Worm (Caenorhabditis elegans) whole organism, young adult: ENCODE results near the gene Y51H4A.22.
"Not testable (repeated sequence)": the region's sequence is repeated elsewhere in the genome, so short reads cannot be mapped to it uniquely, and the experiment has no call there.

Experiments
- B0261.1 ChIP-seq: sonication (generic microtip); optimal IDR thresholded peaks from 2 replicates; lab custom pipeline; 2016; ENCODE audit warnings: mild to moderate bottlenecking, missing genetic modification characterization, moderate library complexity, missing compliant biosample characterization
- B0336.3 ChIP-seq: fragments of 200-800 bp; sonication (Bioruptor generic); IDR thresholded peaks from 2 replicates; pipeline ENCODE4 v1.3.6; 2022; ENCODE audit warnings: missing genetic modification characterization, missing compliant biosample characterization
- F10E7.11 ChIP-seq: sonication (generic microtip); optimal IDR thresholded peaks from 2 replicates; lab custom pipeline; 2017; ENCODE audit warnings: mild to moderate bottlenecking, missing genetic modification characterization, moderate library complexity, missing compliant biosample characterization
- F22D6.2 ChIP-seq: sonication (generic microtip); optimal IDR thresholded peaks from 2 replicates; lab custom pipeline; 2016; ENCODE audit warnings: mild to moderate bottlenecking, missing genetic modification characterization, missing compliant biosample characterization
- F37B4.10 ChIP-seq: fragments of 200-800 bp; sonication (Bioruptor generic); IDR thresholded peaks from 2 replicates; pipeline ENCODE4 v1.3.6; 2022; ENCODE audit warnings: missing genetic modification characterization, missing compliant biosample characterization
- F39B2.1 ChIP-seq: fragments of 200-800 bp; sonication (Bioruptor generic); IDR thresholded peaks from 2 replicates; pipeline ENCODE4 v1.3.6; 2022; ENCODE audit warnings: missing genetic modification reagents, missing genetic modification characterization, missing compliant biosample characterization
- Y56A3A.18 ChIP-seq: fragments of 200-800 bp; sonication (Bioruptor generic); IDR thresholded peaks from 2 replicates; pipeline ENCODE4 v1.3.6; 2022; ENCODE audit warnings: missing genetic modification reagents, missing genetic modification characterization, missing compliant biosample characterization
- Y79H2A.3 ChIP-seq: fragments of 200-800 bp; sonication (Bioruptor generic); conservative IDR thresholded peaks from 2 replicates; pipeline ENCODE4 v1.3.6; 2022; ENCODE audit warnings: missing genetic modification reagents, missing genetic modification characterization, missing compliant biosample characterization
- ama-1 ChIP-seq, 3 experiments: fragments of 150-350 bp in 1 of 3; sonication (generic microtip) in 2 of 3; optimal IDR thresholded peaks; 2 replicates each; lab custom pipeline; 2014 to 2018; ENCODE audit warnings: missing biosample characterization in 2 of 3, missing genetic modification characterization in 2 of 3, missing genetic modification reagents in 2 of 3
- aptf-2 ChIP-seq: fragments of 200-800 bp; sonication (Bioruptor generic); conservative IDR thresholded peaks from 2 replicates; pipeline ENCODE4 v1.3.6; 2022; ENCODE audit warnings: missing genetic modification reagents, missing genetic modification characterization, missing compliant biosample characterization
- aptf-3 ChIP-seq: fragments of 200-800 bp; sonication (Bioruptor generic); IDR thresholded peaks from 2 replicates; pipeline ENCODE4 v1.3.6; 2022; ENCODE audit warnings: missing genetic modification characterization, missing compliant biosample characterization
- athp-1 ChIP-seq: sonication (generic microtip); optimal IDR thresholded peaks from 2 replicates; lab custom pipeline; 2017; ENCODE audit warnings: mild to moderate bottlenecking, missing genetic modification characterization, missing compliant biosample characterization
- attf-6 ChIP-seq: fragments of 200-800 bp; sonication (Bioruptor generic); IDR thresholded peaks from 2 replicates; pipeline ENCODE4 v1.3.6; 2022; ENCODE audit warnings: missing genetic modification reagents, missing genetic modification characterization, missing compliant biosample characterization
- cebp-1 ChIP-seq, 2 experiments: fragments of 200-800 bp in 1 of 2; sonication (Bioruptor generic) in 1 of 2; sonication (generic microtip) in 1 of 2; IDR thresholded peaks in 1 of 2; optimal IDR thresholded peaks in 1 of 2; 2 replicates each; pipeline versions ENCODE4 v1.3.6 to Lab custom; 2017 to 2022; ENCODE audit warnings: missing compliant biosample characterization in 2 of 2, missing genetic modification characterization in 2 of 2, mild to moderate bottlenecking in 1 of 2, missing genetic modification reagents in 1 of 2, moderate library complexity in 1 of 2
- cebp-2 ChIP-seq: fragments of 200-800 bp; sonication (Bioruptor generic); IDR thresholded peaks from 2 replicates; pipeline ENCODE4 v1.3.6; 2022; ENCODE audit warnings: missing genetic modification characterization, missing compliant biosample characterization
- dox-1 ChIP-seq: fragments of 200-800 bp; sonication (Bioruptor generic); IDR thresholded peaks from 2 replicates; pipeline ENCODE4 v1.3.6; 2022; ENCODE audit warnings: missing genetic modification reagents, missing genetic modification characterization, missing compliant biosample characterization
- egl-18 ChIP-seq: fragments of 200-800 bp; sonication (Bioruptor generic); IDR thresholded peaks from 2 replicates; pipeline ENCODE4 v1.3.6; 2022; ENCODE audit warnings: missing genetic modification reagents, missing genetic modification characterization, missing compliant biosample characterization
- egrh-3 ChIP-seq: fragments of 200-800 bp; sonication (Bioruptor generic); IDR thresholded peaks from 2 replicates; pipeline ENCODE4 v1.3.6; 2022; ENCODE audit warnings: missing genetic modification reagents, missing genetic modification characterization, missing compliant biosample characterization
- hlh-12 ChIP-seq: sonication (generic microtip); optimal IDR thresholded peaks from 2 replicates; lab custom pipeline; 2016; ENCODE audit warnings: missing genetic modification characterization, missing compliant biosample characterization
- hmg-1.2 ChIP-seq: fragments of 200-800 bp; sonication (Bioruptor generic); IDR thresholded peaks from 2 replicates; pipeline ENCODE4 v1.3.6; 2022; ENCODE audit warnings: missing genetic modification reagents, missing genetic modification characterization, missing compliant biosample characterization
- hmg-20 ChIP-seq: fragments of 200-800 bp; sonication (Bioruptor generic); IDR thresholded peaks from 2 replicates; pipeline ENCODE4 v1.3.6; 2022; ENCODE audit warnings: missing genetic modification reagents, missing genetic modification characterization, missing compliant biosample characterization
- lin-26 ChIP-seq: fragments of 200-800 bp; sonication (Bioruptor generic); IDR thresholded peaks from 2 replicates; pipeline ENCODE4 v1.3.6; 2022; ENCODE audit warnings: missing genetic modification reagents, missing genetic modification characterization, missing compliant biosample characterization
- lir-1 ChIP-seq: fragments of 200-800 bp; sonication (Bioruptor generic); conservative IDR thresholded peaks from 2 replicates; pipeline ENCODE4 v1.3.6; 2022; ENCODE audit warnings: missing genetic modification reagents, missing genetic modification characterization, missing compliant biosample characterization
- lsl-1 ChIP-seq: fragments of 200-800 bp; sonication (Bioruptor generic); optimal IDR thresholded peaks from 2 replicates; lab custom pipeline; 2018; ENCODE audit warnings: mild to moderate bottlenecking, missing genetic modification characterization, moderate library complexity, missing compliant biosample characterization
- madf-3 ChIP-seq: fragments of 200-800 bp; sonication (Bioruptor generic); IDR thresholded peaks from 2 replicates; pipeline ENCODE4 v1.3.6; 2022; ENCODE audit warnings: missing genetic modification reagents, missing genetic modification characterization, missing compliant biosample characterization
- madf-6 ChIP-seq: fragments of 200-800 bp; sonication (Bioruptor generic); IDR thresholded peaks from 2 replicates; pipeline ENCODE4 v1.3.6; 2022; ENCODE audit warnings: missing genetic modification reagents, missing genetic modification characterization, missing compliant biosample characterization
- mcd-1 ChIP-seq: fragments of 200-800 bp; sonication (Bioruptor generic); IDR thresholded peaks from 2 replicates; pipeline ENCODE4 v1.3.6; 2022; ENCODE audit warnings: missing genetic modification reagents, missing genetic modification characterization, missing compliant biosample characterization
- mel-28 ChIP-seq: sonication (generic microtip); optimal IDR thresholded peaks from 2 replicates; lab custom pipeline; 2016; ENCODE audit warnings: borderline replicate concordance, mild to moderate bottlenecking, missing genetic modification characterization, missing compliant biosample characterization
- nhr-179 ChIP-seq: sonication (generic microtip); optimal IDR thresholded peaks from 2 replicates; lab custom pipeline; 2016; ENCODE audit warnings: mild to moderate bottlenecking, missing genetic modification characterization, missing compliant biosample characterization
- rcor-1 ChIP-seq: fragments of 200-800 bp; sonication (Bioruptor generic); IDR thresholded peaks from 2 replicates; pipeline ENCODE4 v1.3.6; 2022; ENCODE audit warnings: missing genetic modification reagents, missing genetic modification characterization, missing compliant biosample characterization
- rpc-1 ChIP-seq, 2 experiments: fragments of 150-350 bp in 1 of 2; sonication (generic microtip) in 1 of 2; optimal IDR thresholded peaks; 2 replicates each; lab custom pipeline; 2014 to 2018; ENCODE audit warnings: missing biosample characterization in 1 of 2, missing genetic modification characterization in 1 of 2, missing genetic modification reagents in 1 of 2, missing genotype in 1 of 2
- snpc-1.1 ChIP-seq: sonication (generic microtip); optimal IDR thresholded peaks from 2 replicates; lab custom pipeline; 2017; ENCODE audit warnings: missing genetic modification characterization, mild to moderate bottlenecking, missing compliant biosample characterization, antibody characterized with exemption, moderate library complexity, missing genotype, missing genetic modification reagents; ENCODE audit not compliant: insufficient read depth
- snpc-4 ChIP-seq, 5 experiments: fragments of 150-350 bp in 1 of 5; sonication (generic microtip) in 4 of 5; optimal IDR thresholded peaks; 2 replicates each; lab custom pipeline; 2014 to 2018; ENCODE audit warnings: missing genetic modification characterization in 5 of 5, missing biosample characterization in 3 of 5, antibody characterized with exemption in 2 of 5, mild to moderate bottlenecking in 2 of 5, missing compliant biosample characterization in 2 of 5, missing genotype in 2 of 5, moderate library complexity in 2 of 5, missing genetic modification reagents in 1 of 5
- tbp1 ChIP-seq: fragments of 200-800 bp; sonication (Bioruptor generic); optimal IDR thresholded peaks from 2 replicates; lab custom pipeline; 2018; ENCODE audit warnings: mild to moderate bottlenecking, missing genetic modification characterization, missing compliant biosample characterization
- ztf-25 ChIP-seq: fragments of 200-800 bp; sonication (Bioruptor generic); IDR thresholded peaks from 2 replicates; pipeline ENCODE4 v1.3.6; 2022; ENCODE audit warnings: missing genetic modification reagents, missing genetic modification characterization, missing compliant biosample characterization
- ztf-6 ChIP-seq: fragments of 200-800 bp; sonication (Bioruptor generic); IDR thresholded peaks from 2 replicates; pipeline ENCODE4 v1.3.6; 2022; ENCODE audit warnings: missing genetic modification reagents, missing genetic modification characterization, missing compliant biosample characterization

Y51H4A.22 gene

DNA sequence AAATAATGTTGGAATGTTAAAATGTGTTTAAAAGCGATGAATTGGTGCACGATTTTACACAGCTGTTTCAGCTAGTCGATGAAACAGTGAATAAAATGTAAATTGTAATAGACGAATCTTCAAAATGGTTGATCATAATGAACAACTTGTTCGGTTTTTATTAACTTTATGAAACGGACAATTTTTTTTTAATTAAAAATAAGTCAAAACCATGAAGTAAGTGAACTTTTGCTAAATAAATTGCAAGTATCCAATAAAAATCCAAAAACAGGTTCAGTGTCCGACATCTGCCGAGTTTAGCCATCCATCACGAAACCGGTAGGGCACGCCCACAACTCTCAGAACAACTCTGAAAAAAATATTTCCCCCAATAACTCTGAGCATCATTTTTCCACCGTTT, 10.2 kb upstream of the Y51H4A.22 start:
- TF ChIP-seq snpc-1.1 (tag; lab: Kevin White, UChicago), result no peak
- TF ChIP-seq F22D6.2 (tag; lab: Kevin White, UChicago), result no peak
- TF ChIP-seq snpc-4 (GFP tag; optimal IDR thresholded peaks at IDR 0.05; lab: Kevin White, UChicago), result no peak
- peak in 2 of 4 experiments; percentile 71 to 77 for TF ChIP-seq snpc-4 (tag; optimal IDR thresholded peaks at IDR 0.05; lab: Kevin White, UChicago)
- TF ChIP-seq attf-6 (GFP tag; lab: Robert Waterston, UW), result peak; percentile 80; the same call in 1 of the 2 replicates
- TF ChIP-seq lir-1 (GFP tag; lab: Robert Waterston, UW), result no peak
- no peak for TF ChIP-seq F10E7.11 (tag; lab: Kevin White, UChicago)
- TF ChIP-seq ztf-25, result no peak
- no peak for TF ChIP-seq egl-18 (GFP tag; lab: Robert Waterston, UW)

ce11 chrIV:16718651-16719050, 1.9 kb upstream of the Y51H4A.22 start:
- TF ChIP-seq attf-6 (GFP tag; lab: Robert Waterston, UW) (peak; percentile 75; the same call in 1 of the 2 replicates), athp-1 (tag; lab: Kevin White, UChicago) (no peak), B0336.3 (GFP tag; lab: Robert Waterston, UW) (no peak), snpc-4 (GFP tag; optimal IDR thresholded peaks at IDR 0.05; lab: Kevin White, UChicago) (no peak), snpc-4 (tag; optimal IDR thresholded peaks at IDR 0.05; lab: Kevin White, UChicago) (peak in 3 of 4 experiments; percentile 27 to 72 (median 58)), rpc-1 (optimal IDR thresholded peaks at IDR 0.05; lab: Kevin White, UChicago) (no peak), rpc-1 (tag; optimal IDR thresholded peaks at IDR 0.05; lab: Kevin White, UChicago) (no peak), nhr-179 (tag; lab: Kevin White, UChicago) (no peak), cebp-1 (GFP tag; IDR thresholded peaks at IDR 0.05; lab: Robert Waterston, UW) (no peak), cebp-1 (tag; optimal IDR thresholded peaks at IDR 0.05; lab: Kevin White, UChicago) (no peak), F37B4.10 (GFP tag; lab: Robert Waterston, UW) (no peak), hlh-12 (no peak), dox-1 (GFP tag; lab: Robert Waterston, UW) (no peak), mel-28 (tag; lab: Kevin White, UChicago) (no peak), tbp1 (no peak), F39B2.1 (no peak), ama-1 (optimal IDR thresholded peaks at IDR 0.05; lab: Kevin White, UChicago) (no peak), ama-1 (GFP tag; optimal IDR thresholded peaks at IDR 0.05; lab: Kevin White, UChicago) (no peak), lsl-1 (no peak), ztf-6 (GFP tag; lab: Robert Waterston, UW) (no peak)

ce11 chrIV:16722000-16722607, 1.6 kb downstream of the Y51H4A.22 start:
- TF ChIP-seq aptf-2, result no peak
- TF ChIP-seq lir-1 (GFP tag; lab: Robert Waterston, UW), result no peak
- TF ChIP-seq ztf-6 (GFP tag; lab: Robert Waterston, UW), result no peak
- 0 out of 2 replicates have a peak, but pooled peaks have one; percentile 46 for TF ChIP-seq attf-6 (GFP tag; lab: Robert Waterston, UW)
- TF ChIP-seq madf-6 (GFP tag; lab: Robert Waterston, UW), result no peak
- no peak for TF ChIP-seq dox-1 (GFP tag; lab: Robert Waterston, UW)
- TF ChIP-seq snpc-4 (GFP tag; optimal IDR thresholded peaks at IDR 0.05; lab: Kevin White, UChicago), result no peak
- TF ChIP-seq snpc-4 (tag; optimal IDR thresholded peaks at IDR 0.05; lab: Kevin White, UChicago), result peak in 3 of 4 experiments; percentile 26 to 91 (median 59)

- TF ChIP-seq Y79H2A.3 (GFP tag; lab: Robert Waterston, UW); snpc-1.1 (tag; lab: Kevin White, UChicago); egrh-3: not testable (repeated sequence)
These were observed 2.1 kb downstream of the Y51H4A.22 start, which contains the start of gene Y51H4A.23 for ce11 chrIV:16722616-16723015. Gene Y51H4A.23, plus strand, starts transcription at chrIV:16722916.

DNA sequence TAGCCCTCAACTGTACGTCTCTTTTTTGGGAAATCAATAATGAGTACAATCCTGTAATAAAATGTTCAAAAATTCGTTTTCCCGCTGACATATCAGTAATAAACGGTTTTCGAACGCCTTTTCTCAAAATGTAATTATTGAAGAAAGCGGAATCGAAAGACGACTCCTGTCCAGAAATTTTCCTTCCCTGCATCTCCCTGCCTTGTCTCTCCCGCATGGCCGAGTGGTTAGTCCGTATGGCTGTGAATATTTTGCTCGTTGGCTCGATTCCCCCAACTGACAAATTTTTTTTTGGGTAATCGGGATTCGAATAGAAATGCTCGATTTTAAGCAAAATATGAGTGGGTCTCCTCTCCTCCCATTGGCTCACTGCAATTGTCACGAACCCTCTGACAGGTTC, 10.7 kb downstream of the Y51H4A.22 start:
- TF ChIP-seq Y56A3A.18 (GFP tag; lab: Robert Waterston, UW) (peak; percentile 79), lin-26 (GFP tag; lab: Robert Waterston, UW) (peak; percentile 94), rpc-1 (optimal IDR thresholded peaks at IDR 0.05; lab: Kevin White, UChicago) (peak; percentile 12), rpc-1 (tag; optimal IDR thresholded peaks at IDR 0.05; lab: Kevin White, UChicago) (peak; percentile 56), madf-3 (0 out of 2 replicates have a peak, but pooled peaks have one; percentile 63), hmg-1.2 (GFP tag; lab: Robert Waterston, UW) (peak; percentile 76), mcd-1 (peak; percentile 47), rcor-1 (peak; percentile 62), hmg-20 (GFP tag; lab: Robert Waterston, UW) (0 out of 2 replicates have a peak, but pooled peaks have one; percentile 38), attf-6 (GFP tag; lab: Robert Waterston, UW) (peak; percentile 98), aptf-3 (GFP tag; lab: Robert Waterston, UW) (0 out of 2 replicates have a peak, but pooled peaks have one; percentile 39), cebp-2 (peak; percentile 78; the same call in 1 of the 2 replicates), B0261.1 (peak; percentile 61), ztf-25 (peak; percentile 78; the same call in 1 of the 2 replicates), tbp1 (peak; percentile 83)
